Worm (Caenorhabditis elegans): ENCODE results near the gene hlh-32.

- TF ChIP-seq cog-1 (tag; optimal IDR thresholded peaks at IDR 0.05) (no peak), med-1 (GFP tag; optimal IDR thresholded peaks at IDR 0.05; ENCODE audit: insufficient read depth) (no peak), klf-2 (GFP tag; conservative IDR thresholded peaks at IDR 0.05) (no peak), ztf-23 (GFP tag; IDR thresholded peaks at IDR 0.05) (no peak)
Observed at ce11 chrIV:16146063-16146462, 13.8 kb downstream of the hlh-32 start.
